Fruit fly (Drosophila melanogaster): ENCODE data around the gene CG18304.

DNA sequence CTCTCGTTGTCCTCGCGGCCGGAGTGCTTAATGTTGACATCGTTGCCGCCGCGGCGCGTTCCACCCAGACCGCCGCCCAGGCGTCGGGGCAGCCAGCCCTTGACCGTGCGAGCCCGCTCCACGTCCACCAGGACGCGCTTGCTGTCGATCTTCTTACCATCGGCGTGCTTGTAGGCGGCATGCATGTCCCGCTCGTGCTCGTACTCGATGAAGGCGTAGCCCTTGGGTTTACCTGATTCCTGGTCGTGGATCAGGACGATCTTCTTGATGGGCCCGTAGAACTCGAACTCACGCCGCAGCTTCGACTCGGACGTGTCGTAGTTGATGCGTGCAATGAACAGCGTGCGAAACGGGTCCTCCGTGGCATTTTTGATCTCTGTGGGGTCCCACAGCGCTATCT, 28.2 kb upstream of the CG18304 start:
- no peak for TF ChIP-seq psq (GFP tag; optimal IDR thresholded peaks at IDR 0.05)
- no peak for TF ChIP-seq h (GFP tag; optimal IDR thresholded peaks at IDR 0.05)
- TF ChIP-seq dl (GFP tag; optimal IDR thresholded peaks at IDR 0.05; ENCODE audit: insufficient read depth in 1 of 2, partially characterized antibody in 2 of 2): no peak
- TF ChIP-seq pan (optimal IDR thresholded peaks at IDR 0.05): no peak
- TF ChIP-seq Dfd (GFP tag; optimal IDR thresholded peaks at IDR 0.05): no peak
- no peak for TF ChIP-seq jim (GFP tag; optimal IDR thresholded peaks at IDR 0.05)
- no peak for TF ChIP-seq Abd-B (GFP tag; optimal IDR thresholded peaks at IDR 0.05)
- no peak for TF ChIP-seq HLH106 (tag; optimal IDR thresholded peaks at IDR 0.05)
- no peak for TF ChIP-seq usp (GFP tag; optimal IDR thresholded peaks at IDR 0.05)
- no peak for TF ChIP-seq CrebA (GFP tag; optimal IDR thresholded peaks at IDR 0.05; ENCODE audit: borderline replicate concordance)
- no peak for TF ChIP-seq N (GFP tag; optimal IDR thresholded peaks at IDR 0.05)

All from whole organism, wandering third instar larva.